Fruit fly (Drosophila melanogaster) whole organism, wandering third instar larva: ENCODE measurements around the gene TfIIA-L.

Source experiments
- Abd-B ChIP-seq: fragments of >200 bp; optimal IDR thresholded peaks from 2 replicates; lab custom pipeline; 2017; ENCODE audit warnings: missing biosample characterization, missing genetic modification characterization
- CG9705 ChIP-seq: fragments of 200-800 bp; sonication (Bioruptor generic); optimal IDR thresholded peaks from 2 replicates; lab custom pipeline; 2018; ENCODE audit warnings: missing biosample characterization, mild to moderate bottlenecking, missing genetic modification characterization
- HLH106 ChIP-seq: fragments of 200-800 bp; optimal IDR thresholded peaks from 3 replicates; lab custom pipeline; 2019; ENCODE audit warnings: missing biosample characterization, mild to moderate bottlenecking, missing genetic modification characterization, moderate library complexity
- Hnf4 ChIP-seq: fragments of 200-800 bp; sonication (Bioruptor generic); optimal IDR thresholded peaks from 2 replicates; lab custom pipeline; 2016; ENCODE audit warnings: missing biosample characterization, mild to moderate bottlenecking, missing genetic modification characterization
- Mio ChIP-seq: sonication (Bioruptor generic); optimal IDR thresholded peaks from 2 replicates; lab custom pipeline; 2016; ENCODE audit warnings: missing biosample characterization, missing genetic modification characterization
- OdsH ChIP-seq: fragments of 200-800 bp; sonication (Bioruptor generic); optimal IDR thresholded peaks from 2 replicates; lab custom pipeline; 2016; ENCODE audit warnings: missing biosample characterization, mild to moderate bottlenecking, missing genetic modification characterization
- Rel ChIP-seq, 2 experiments: fragments of 200-800 bp; sonication (Bioruptor generic) in 1 of 2; optimal IDR thresholded peaks; 2 replicates in 1 of 2; 3 replicates in 1 of 2; lab custom pipeline; 2016 to 2019; ENCODE audit warnings: mild to moderate bottlenecking in 2 of 2, missing biosample characterization in 2 of 2, missing genetic modification characterization in 2 of 2, moderate library complexity in 1 of 2
- br ChIP-seq: fragments of 200-800 bp; sonication (Bioruptor generic); optimal IDR thresholded peaks from 2 replicates; lab custom pipeline; 2016; ENCODE audit warnings: missing biosample characterization, missing genetic modification characterization
- jim ChIP-seq: fragments of 175-275, 200-325 bp; sonication (Bioruptor generic); optimal IDR thresholded peaks from 2 replicates; lab custom pipeline; 2016; ENCODE audit warnings: missing biosample characterization, mild to moderate bottlenecking, missing genetic modification characterization
- pan ChIP-seq: fragments of >200 bp; optimal IDR thresholded peaks from 2 replicates; lab custom pipeline; 2017
- psq ChIP-seq: fragments of 200-800 bp; sonication (Bioruptor generic); optimal IDR thresholded peaks from 3 replicates; lab custom pipeline; 2017; ENCODE audit warnings: missing biosample characterization, mild to moderate bottlenecking, missing genetic modification characterization, moderate library complexity
- usp ChIP-seq: fragments of >200 bp; optimal IDR thresholded peaks from 2 replicates; lab custom pipeline; 2017; ENCODE audit warnings: missing biosample characterization, missing genetic modification characterization

DNA sequence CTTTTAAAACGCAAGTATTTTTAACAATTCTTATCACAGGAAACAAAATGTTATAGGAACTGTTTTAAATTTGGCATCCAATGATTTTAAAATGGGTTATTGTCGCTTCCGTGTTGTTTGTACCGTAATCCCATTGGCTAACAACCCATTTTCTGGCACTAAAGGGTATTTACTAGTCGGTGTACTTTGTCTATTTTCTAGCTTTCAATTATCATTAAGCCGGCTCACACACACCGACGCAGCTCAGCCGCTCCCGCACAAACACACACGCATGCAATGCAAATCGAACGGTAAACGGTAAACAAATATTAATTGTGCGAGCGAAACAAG lies 6.5 kb upstream of the TfIIA-L start:
- TF ChIP-seq jim (no peak), OdsH (GFP tag; lab: Kevin White, UChicago) (no peak), Rel (GFP tag; optimal IDR thresholded peaks at IDR 0.05; lab: Kevin White, UChicago) (no peak), Rel (tag; optimal IDR thresholded peaks at IDR 0.05; lab: Kevin White, UChicago) (no peak), HLH106 (tag; lab: Kevin White, UChicago) (no peak), psq (GFP tag; lab: Kevin White, UChicago) (no peak), Hnf4 (no peak), usp (GFP tag; lab: Kevin White, UChicago) (no peak), CG9705 (GFP tag; lab: Kevin White, UChicago) (no peak), pan (lab: Kevin White, UChicago) (no peak), br (GFP tag; lab: Kevin White, UChicago) (no peak), Abd-B (GFP tag; lab: Kevin White, UChicago) (no peak), Mio (GFP tag; lab: Kevin White, UChicago) (no peak)
